Fruit fly (Drosophila melanogaster) whole organism, embryonic: ENCODE data around the gene Surf1.

Experiments
- Abd-B ChIP-seq: fragments of 200-800 bp; sonication (Bioruptor generic); optimal IDR thresholded peaks from 2 replicates; lab custom pipeline; 2018; ENCODE audit warnings: missing biosample characterization, mild to moderate bottlenecking, missing genetic modification characterization, moderate library complexity
- B-H1 ChIP-seq: fragments of 200-800 bp; sonication (Bioruptor generic); IDR thresholded peaks from 3 replicates; pipeline ENCODE4 v1.3.6; 2022; ENCODE audit warnings: missing biosample characterization, missing genetic modification characterization
- CG10543 ChIP-seq: fragments of 200-800 bp; sonication (Bioruptor generic); optimal IDR thresholded peaks from 3 replicates; lab custom pipeline; 2017; ENCODE audit warnings: missing biosample characterization, mild to moderate bottlenecking, missing genetic modification characterization, moderate library complexity
- CG10979 ChIP-seq: fragments of 200-800 bp; sonication (Bioruptor generic); optimal IDR thresholded peaks from 2 replicates; lab custom pipeline; 2018; ENCODE audit warnings: missing biosample characterization, mild to moderate bottlenecking, missing genetic modification characterization, moderate library complexity
- CG11085 ChIP-seq: fragments of 200-800 bp; sonication (Bioruptor generic); IDR thresholded peaks from 2 replicates; pipeline ENCODE4 v1.3.6; 2022; ENCODE audit warnings: missing biosample characterization, missing genetic modification characterization
- CG11695 ChIP-seq: fragments of 200-800 bp; sonication (Bioruptor generic); IDR thresholded peaks from 3 replicates; pipeline ENCODE4 v1.3.6; 2022; ENCODE audit warnings: missing biosample characterization, missing genetic modification characterization
- CG13624 ChIP-seq: fragments of 200-800 bp; sonication (Bioruptor generic); optimal IDR thresholded peaks from 2 replicates; lab custom pipeline; 2016; ENCODE audit warnings: missing biosample characterization, missing genetic modification characterization
- CG14050 ChIP-seq: fragments of 200-800 bp; sonication (Bioruptor generic); IDR thresholded peaks from 3 replicates; pipeline ENCODE4 v1.3.6; 2022; ENCODE audit warnings: missing biosample characterization, missing genetic modification characterization
- CG14860 ChIP-seq: fragments of 200-800 bp; sonication (Bioruptor generic); IDR thresholded peaks from 3 replicates; pipeline ENCODE4 v1.3.6; 2022; ENCODE audit warnings: missing biosample characterization, missing genetic modification characterization; ENCODE audit not compliant: partially characterized antibody
- CG15696 ChIP-seq: fragments of 200-800 bp; sonication (Bioruptor generic); optimal IDR thresholded peaks from 2 replicates; lab custom pipeline; 2019; ENCODE audit warnings: missing biosample characterization, mild to moderate bottlenecking, missing genetic modification characterization, moderate library complexity
- CG16779 ChIP-seq: fragments of 200-800 bp; sonication (Bioruptor generic); IDR thresholded peaks from 2 replicates; pipeline ENCODE4 v1.3.6; 2022; ENCODE audit warnings: missing biosample characterization, missing genetic modification characterization
- CG16813 ChIP-seq: fragments of 200-800 bp; sonication (Bioruptor generic); IDR thresholded peaks from 3 replicates; pipeline ENCODE4 v1.3.6; 2022; ENCODE audit warnings: missing biosample characterization, missing genetic modification characterization; ENCODE audit not compliant: partially characterized antibody
- CG17359 ChIP-seq: fragments of 200-800 bp; sonication (Bioruptor generic); optimal IDR thresholded peaks from 3 replicates; lab custom pipeline; 2018; ENCODE audit warnings: missing biosample characterization, mild to moderate bottlenecking, missing genetic modification characterization, moderate library complexity
- CG17568 ChIP-seq: fragments of 200-800 bp; sonication (Bioruptor generic); optimal IDR thresholded peaks from 2 replicates; lab custom pipeline; 2018; ENCODE audit warnings: missing biosample characterization, mild to moderate bottlenecking, missing genetic modification characterization, moderate library complexity
- CG18476 ChIP-seq: fragments of 200-800 bp; sonication (Bioruptor generic); optimal IDR thresholded peaks from 2 replicates; lab custom pipeline; 2016; ENCODE audit warnings: missing biosample characterization, mild to moderate bottlenecking, missing genetic modification characterization
- CG18764 ChIP-seq: fragments of 200-800 bp; sonication (Bioruptor generic); optimal IDR thresholded peaks from 3 replicates; lab custom pipeline; 2016; ENCODE audit warnings: missing biosample characterization, missing genetic modification characterization
- CG3163 ChIP-seq: fragments of 200-800 bp; sonication (Bioruptor generic); optimal IDR thresholded peaks from 3 replicates; lab custom pipeline; 2016; ENCODE audit warnings: missing biosample characterization, missing genetic modification characterization
- CG34376 ChIP-seq: fragments of 200-800 bp; sonication (Bioruptor generic); optimal IDR thresholded peaks from 2 replicates; lab custom pipeline; 2018; ENCODE audit warnings: missing biosample characterization, mild to moderate bottlenecking, missing genetic modification characterization
- CG42726 ChIP-seq: fragments of 200-800 bp; sonication (Bioruptor generic); IDR thresholded peaks from 2 replicates; pipeline ENCODE4 v1.3.6; 2022; ENCODE audit warnings: missing biosample characterization, missing genetic modification characterization; ENCODE audit not compliant: partially characterized antibody
- CG6689 ChIP-seq: fragments of 200-800 bp; sonication (Bioruptor generic); IDR thresholded peaks from 2 replicates; pipeline ENCODE4 v1.3.6; 2022; ENCODE audit warnings: missing biosample characterization, missing genetic modification characterization
- CG6765 ChIP-seq: fragments of 200-800 bp; sonication (Bioruptor generic); optimal IDR thresholded peaks from 3 replicates; lab custom pipeline; 2017; ENCODE audit warnings: missing biosample characterization, mild to moderate bottlenecking, missing genetic modification characterization
- CG7963 ChIP-seq: fragments of 200-800 bp; sonication (Bioruptor generic); IDR thresholded peaks from 3 replicates; pipeline ENCODE4 v1.3.6; 2022; ENCODE audit warnings: missing biosample characterization, missing genetic modification characterization; ENCODE audit not compliant: partially characterized antibody
- CG8388 ChIP-seq: fragments of 200-800 bp; sonication (Bioruptor generic); optimal IDR thresholded peaks from 2 replicates; lab custom pipeline; 2019; ENCODE audit warnings: missing biosample characterization, mild to moderate bottlenecking, missing genetic modification characterization, moderate library complexity
- Elba2 ChIP-seq: fragments of 200-800 bp; sonication (Bioruptor generic); optimal IDR thresholded peaks from 3 replicates; lab custom pipeline; 2016; ENCODE audit warnings: missing biosample characterization, missing genetic modification characterization
- Ets65A ChIP-seq: fragments of 200-800 bp; sonication (Bioruptor generic); peaks from one replicate; lab custom pipeline; 2016; ENCODE audit warnings: missing biosample characterization, missing genetic modification characterization
- Jarid2 ChIP-seq: fragments of 200-800 bp; sonication (Bioruptor generic); optimal IDR thresholded peaks from 3 replicates; lab custom pipeline; 2017; ENCODE audit warnings: mild to moderate bottlenecking, missing biosample characterization, missing genetic modification reagents, missing genetic modification characterization
- Lpt ChIP-seq: fragments of >200 bp; optimal IDR thresholded peaks from 2 replicates; lab custom pipeline; 2018; ENCODE audit warnings: missing biosample characterization, missing genetic modification characterization
- Pdp1 ChIP-seq, 2 experiments: fragments of 200-800 bp; sonication (Bioruptor generic); optimal IDR thresholded peaks; 3 replicates each; lab custom pipeline; 2016; ENCODE audit warnings: missing biosample characterization in 2 of 2, missing genetic modification characterization in 2 of 2, mild to moderate bottlenecking in 1 of 2, moderate library complexity in 1 of 2
- ac ChIP-seq: fragments of 200-800 bp; sonication (Bioruptor generic); optimal IDR thresholded peaks from 3 replicates; lab custom pipeline; 2017; ENCODE audit warnings: missing biosample characterization, mild to moderate bottlenecking, missing genetic modification characterization
- corto ChIP-seq: fragments of 200-800 bp; sonication (Bioruptor generic); optimal IDR thresholded peaks from 2 replicates; lab custom pipeline; 2016; ENCODE audit warnings: missing biosample characterization, mild to moderate bottlenecking, missing genetic modification characterization, moderate library complexity
- crol ChIP-seq: fragments of 200-800 bp; sonication (Bioruptor generic); IDR thresholded peaks from 2 replicates; pipeline ENCODE4 v1.3.6; 2022; ENCODE audit warnings: missing biosample characterization, missing genetic modification characterization
- exex ChIP-seq: fragments of 200-800 bp; sonication (Bioruptor generic); optimal IDR thresholded peaks from 4 replicates; lab custom pipeline; 2018; ENCODE audit warnings: missing biosample characterization, mild to moderate bottlenecking, missing genetic modification characterization, moderate library complexity
- fru ChIP-seq: fragments of >200 bp; optimal IDR thresholded peaks from 2 replicates; lab custom pipeline; 2017
- grn ChIP-seq: fragments of 200-800 bp; sonication (Bioruptor generic); optimal IDR thresholded peaks from 3 replicates; lab custom pipeline; 2017; ENCODE audit warnings: missing biosample characterization, missing genetic modification characterization
- knrl ChIP-seq: fragments of 200-800 bp; sonication (Bioruptor generic); IDR thresholded peaks from 3 replicates; pipeline ENCODE4 v1.3.6; 2022; ENCODE audit warnings: missing biosample characterization, missing genetic modification characterization; ENCODE audit not compliant: partially characterized antibody
- vvl ChIP-seq: fragments of 200-800 bp; sonication (Bioruptor generic); IDR thresholded peaks from 2 replicates; pipeline ENCODE4 v1.3.6; 2022; ENCODE audit warnings: missing biosample characterization, missing genetic modification characterization
- zf30C ChIP-seq: fragments of 200-800 bp; sonication (Bioruptor generic); optimal IDR thresholded peaks from 3 replicates; lab custom pipeline; 2018; ENCODE audit warnings: missing biosample characterization, mild to moderate bottlenecking, missing genetic modification characterization

Gene Surf1

dm6 chr3L:6955254-6956229, 2.6 kb upstream of the Surf1 start, which contains the start of the genes CG10077 and CG9948 (continued):
- TF ChIP-seq CG17359 (peak; percentile 91), CG6689 (GFP tag; lab: Robert Waterston, UW) (peak; percentile 90), knrl (peak; percentile 75; the same call in 2 of the 3 replicates), ac (GFP tag; lab: Kevin White, UChicago) (peak; percentile 28), CG6765 (GFP tag; lab: Kevin White, UChicago) (peak; percentile 75), Jarid2 (GFP tag; lab: Kevin White, UChicago) (peak; percentile 47), CG10979 (tag; lab: Kevin White, UChicago) (peak; percentile 89), CG11085 (GFP tag; lab: Robert Waterston, UW) (peak; percentile 90), vvl (peak; percentile 96), crol (GFP tag; lab: Robert Waterston, UW) (no peak), CG42726 (GFP tag; lab: Robert Waterston, UW) (peak; percentile 49; the same call in 1 of the 2 replicates), CG10543 (peak; percentile 88), CG11695 (GFP tag; lab: Robert Waterston, UW) (peak; percentile 85), CG18476 (GFP tag; lab: Kevin White, UChicago) (peak; percentile 80), CG16813 (GFP tag; lab: Robert Waterston, UW) (peak; percentile 82), CG7963 (GFP tag; lab: Robert Waterston, UW) (peak; percentile 61; the same call in 1 of the 3 replicates), CG17568 (peak; percentile 83), CG14860 (GFP tag; lab: Robert Waterston, UW) (peak; percentile 82), Lpt (GFP tag; lab: Kevin White, UChicago) (no peak)

- peak; percentile 53 for TF ChIP-seq CG34376 (GFP tag; lab: Kevin White, UChicago)
- peak; percentile 50 for TF ChIP-seq grn (GFP tag; lab: Kevin White, UChicago)
- no peak for TF ChIP-seq CG8388 (GFP tag; lab: Kevin White, UChicago)
- TF ChIP-seq CG13624 (GFP tag; lab: Kevin White, UChicago) = no peak
- TF ChIP-seq CG3163 (GFP tag; lab: Kevin White, UChicago) = no peak
- no peak for TF ChIP-seq fru (lab: Kevin White, UChicago)
- TF ChIP-seq exex (tag; lab: Kevin White, UChicago) = peak; percentile 71
- no peak for TF ChIP-seq CG14050 (GFP tag; lab: Robert Waterston, UW)
- TF ChIP-seq Elba2 (GFP tag; lab: Kevin White, UChicago) = no peak
- no peak for TF ChIP-seq B-H1 (GFP tag; lab: Robert Waterston, UW)
- no peak for TF ChIP-seq Abd-B (GFP tag; lab: Kevin White, UChicago)
- no peak for TF ChIP-seq CG16779 (GFP tag; lab: Robert Waterston, UW)
- TF ChIP-seq CG18764 = no peak
- peak; percentile 75 for TF ChIP-seq Ets65A (GFP tag; lab: Kevin White, UChicago)
- peak in 1 of 2 experiments; percentile 73 for TF ChIP-seq Pdp1 (GFP tag; optimal IDR thresholded peaks at IDR 0.05; lab: Kevin White, UChicago)
- TF ChIP-seq corto (GFP tag; lab: Kevin White, UChicago) = peak; percentile 16
- TF ChIP-seq CG15696 (tag; lab: Kevin White, UChicago) = no peak
- no peak for TF ChIP-seq zf30C (GFP tag; lab: Kevin White, UChicago)
Measured at dm6 chr3L:6961992-6962570, 3.9 kb downstream of the Surf1 start.
